Worm (Caenorhabditis elegans): ENCODE results near the gene F36H9.2.

DNA sequence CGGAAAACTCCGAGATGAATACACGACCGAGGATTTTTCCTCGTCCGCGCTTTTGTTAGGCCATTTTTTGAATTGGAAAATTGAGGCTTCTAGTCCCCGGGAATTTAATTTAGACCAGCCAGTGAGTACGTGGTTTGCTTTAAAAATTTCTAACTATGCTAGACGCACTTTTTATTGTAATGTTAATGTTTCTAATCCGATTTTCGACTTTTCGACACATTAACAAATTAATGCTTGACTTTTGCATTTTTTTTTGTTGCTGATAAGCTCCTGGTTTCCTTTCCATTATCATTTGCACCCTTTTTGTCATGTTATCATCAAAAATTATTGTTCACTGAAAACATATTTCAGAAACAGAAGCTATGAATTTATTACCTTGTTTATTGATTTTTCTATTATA, 31.4 kb upstream of the F36H9.2 start, which contains the start of gene clec-204:
- TF ChIP-seq flt-1 (GFP tag; IDR thresholded peaks at IDR 0.05): no peak
- TF ChIP-seq ref-1 (GFP tag; conservative IDR thresholded peaks at IDR 0.05): no peak
- TF ChIP-seq ztf-29 (GFP tag; IDR thresholded peaks at IDR 0.05): no peak
- TF ChIP-seq T22C8.4 (GFP tag; IDR thresholded peaks at IDR 0.05): no peak
- TF ChIP-seq med-1 (GFP tag; optimal IDR thresholded peaks at IDR 0.05; ENCODE audit: insufficient read depth): no peak
